Worm (Caenorhabditis elegans) whole organism, L2 larva: ENCODE results near the gene pfn-2.

Experiments
- F13H6.1 ChIP-seq: sonication (generic microtip); optimal IDR thresholded peaks from 2 replicates; lab custom pipeline; 2016; ENCODE audit warnings: missing genetic modification characterization, missing compliant biosample characterization
- ceh-82 ChIP-seq: fragments of 150-350 bp; optimal IDR thresholded peaks from 2 replicates; lab custom pipeline; 2014; ENCODE audit warnings: missing biosample characterization, missing genetic modification characterization
- egl-27 ChIP-seq: sonication (generic microtip); optimal IDR thresholded peaks from 3 replicates; lab custom pipeline; 2017; ENCODE audit warnings: missing biosample characterization, missing genetic modification reagents, missing genetic modification characterization
- mab-5 ChIP-seq: fragments of 150-350 bp; optimal IDR thresholded peaks from 2 replicates; lab custom pipeline; 2014; ENCODE audit warnings: missing biosample characterization, missing genetic modification characterization
- mdl-1 ChIP-seq, 2 experiments: fragments of 150-350 bp in 1 of 2; sonication (generic microtip) in 1 of 2; optimal IDR thresholded peaks; 2 replicates each; lab custom pipeline; 2017; ENCODE audit warnings: missing biosample characterization in 2 of 2, missing genetic modification characterization in 2 of 2
- nhr-12 ChIP-seq: fragments of 150-350 bp; optimal IDR thresholded peaks from 2 replicates; lab custom pipeline; 2014; ENCODE audit warnings: missing biosample characterization, missing genetic modification characterization
- nhr-237 ChIP-seq: fragments of 150-350 bp; optimal IDR thresholded peaks from 2 replicates; lab custom pipeline; 2014; ENCODE audit warnings: missing biosample characterization, missing genetic modification characterization
- unc-55 ChIP-seq: fragments of 150-350 bp; sonication (generic microtip); optimal IDR thresholded peaks from 3 replicates; lab custom pipeline; 2014; ENCODE audit warnings: missing biosample characterization, missing genetic modification reagents, missing genetic modification characterization
- ztf-11 ChIP-seq: sonication (generic microtip); optimal IDR thresholded peaks from 2 replicates; lab custom pipeline; 2017; ENCODE audit warnings: missing biosample characterization, missing genetic modification characterization

- TF ChIP-seq ztf-11 (tag; lab: Kevin White, UChicago): no peak
- TF ChIP-seq F13H6.1: no peak
- TF ChIP-seq mdl-1 (tag; optimal IDR thresholded peaks at IDR 0.05; lab: Kevin White, UChicago): no peak
- TF ChIP-seq mab-5 (tag; lab: Kevin White, UChicago): no peak
- TF ChIP-seq egl-27: no peak
- no peak for TF ChIP-seq nhr-237
- TF ChIP-seq nhr-12 (tag; lab: Kevin White, UChicago): no peak
- no peak for TF ChIP-seq ceh-82 (tag; lab: Kevin White, UChicago)
- no peak for TF ChIP-seq unc-55 (GFP tag; lab: Kevin White, UChicago)
Observed at ce11 chrX:5342007-5342406, 11.9 kb downstream of the pfn-2 start, which contains the start of gene C26B9.7.
